Fruit fly (Drosophila melanogaster) whole organism, embryonic: ENCODE results near the gene Amun.

Experiments
- C15 ChIP-seq: fragments of 200-800 bp; sonication (Bioruptor generic); IDR thresholded peaks from 3 replicates; pipeline ENCODE4 v1.3.6; 2022; ENCODE audit warnings: missing biosample characterization, missing genetic modification characterization
- CG12391 ChIP-seq: fragments of 200-800 bp; sonication (Bioruptor generic); optimal IDR thresholded peaks from 3 replicates; lab custom pipeline; 2018; ENCODE audit warnings: missing biosample characterization, mild to moderate bottlenecking, missing genetic modification characterization, moderate library complexity
- CG12744 ChIP-seq: fragments of 200-800 bp; sonication (Bioruptor generic); optimal IDR thresholded peaks from 2 replicates; lab custom pipeline; 2016; ENCODE audit warnings: missing biosample characterization, missing genetic modification characterization
- CG13424 ChIP-seq: fragments of 200-800 bp; sonication (Bioruptor generic); optimal IDR thresholded peaks from 2 replicates; lab custom pipeline; 2019; ENCODE audit warnings: missing biosample characterization, mild to moderate bottlenecking, missing genetic modification characterization, moderate library complexity
- CG14014 ChIP-seq: fragments of 200-800 bp; sonication (Bioruptor generic); IDR thresholded peaks from 2 replicates; pipeline ENCODE4 v1.3.6; 2022; ENCODE audit warnings: missing biosample characterization, missing genetic modification characterization
- CG14965 ChIP-seq: fragments of 200-800 bp; sonication (Bioruptor generic); optimal IDR thresholded peaks from 2 replicates; lab custom pipeline; 2016; ENCODE audit warnings: missing biosample characterization, missing genetic modification characterization, borderline replicate concordance
- CG17385 ChIP-seq: fragments of 200-800 bp; sonication (Bioruptor generic); optimal IDR thresholded peaks from 3 replicates; lab custom pipeline; 2018; ENCODE audit warnings: missing biosample characterization, mild to moderate bottlenecking, missing genetic modification characterization
- CG17802 ChIP-seq: fragments of 200-800 bp; sonication (Bioruptor generic); optimal IDR thresholded peaks from 2 replicates; lab custom pipeline; 2018; ENCODE audit warnings: missing biosample characterization, mild to moderate bottlenecking, missing genetic modification characterization, moderate library complexity
- CG34376 ChIP-seq: fragments of 200-800 bp; sonication (Bioruptor generic); optimal IDR thresholded peaks from 2 replicates; lab custom pipeline; 2018; ENCODE audit warnings: missing biosample characterization, mild to moderate bottlenecking, missing genetic modification characterization
- CG3847 ChIP-seq: fragments of 200-800 bp; sonication (Bioruptor generic); IDR thresholded peaks from 2 replicates; pipeline ENCODE4 v1.3.6; 2022; ENCODE audit warnings: missing biosample characterization, missing genetic modification characterization
- CG6175 ChIP-seq: fragments of 200-800 bp; sonication (Bioruptor generic); IDR thresholded peaks from 3 replicates; pipeline ENCODE4 v1.3.6; 2022; ENCODE audit warnings: missing biosample characterization, missing genetic modification characterization
- CG9215 ChIP-seq: fragments of 200-800 bp; sonication (Bioruptor generic); IDR thresholded peaks from 2 replicates; pipeline ENCODE4 v1.3.6; 2022; ENCODE audit warnings: missing biosample characterization, missing genetic modification characterization
- Deaf1 ChIP-seq: fragments of 200-800 bp; optimal IDR thresholded peaks from 3 replicates; lab custom pipeline; 2019; ENCODE audit warnings: missing biosample characterization, mild to moderate bottlenecking, missing genetic modification characterization, moderate library complexity
- Doc3 ChIP-seq: fragments of 200-800 bp; sonication (Bioruptor generic); IDR thresholded peaks from 3 replicates; pipeline ENCODE4 v1.3.6; 2022; ENCODE audit warnings: missing biosample characterization, missing genetic modification characterization; ENCODE audit not compliant: partially characterized antibody
- Ets65A ChIP-seq: fragments of 200-800 bp; sonication (Bioruptor generic); peaks from one replicate; lab custom pipeline; 2016; ENCODE audit warnings: missing biosample characterization, missing genetic modification characterization
- Fer3 ChIP-seq: fragments of 200-800 bp; sonication (Bioruptor generic); optimal IDR thresholded peaks from 2 replicates; lab custom pipeline; 2018; ENCODE audit warnings: missing biosample characterization, mild to moderate bottlenecking, missing genetic modification characterization, moderate library complexity
- GATAe ChIP-seq: fragments of 200-800 bp; sonication (Bioruptor generic); conservative IDR thresholded peaks from 2 replicates; pipeline ENCODE4 v1.3.6; 2022; ENCODE audit warnings: missing biosample characterization, missing genetic modification characterization
- H15 ChIP-seq: fragments of 200-800 bp; sonication (Bioruptor generic); IDR thresholded peaks from 3 replicates; pipeline ENCODE4 v1.3.6; 2022; ENCODE audit warnings: missing biosample characterization, missing genetic modification characterization
- H2.0 ChIP-seq: fragments of 200-800 bp; sonication (Bioruptor generic); IDR thresholded peaks from 2 replicates; pipeline ENCODE4 v1.3.6; 2022; ENCODE audit warnings: missing biosample characterization, missing genetic modification characterization
- HLHmδ ChIP-seq: fragments of 200-800 bp; sonication (Bioruptor generic); optimal IDR thresholded peaks from 2 replicates; lab custom pipeline; 2018; ENCODE audit warnings: missing biosample characterization, mild to moderate bottlenecking, missing genetic modification characterization, moderate library complexity
- Lhr ChIP-seq: fragments of 200-800 bp; sonication (Bioruptor generic); optimal IDR thresholded peaks from 3 replicates; lab custom pipeline; 2017; ENCODE audit warnings: mild to moderate bottlenecking, missing biosample characterization, missing genetic modification reagents, missing genetic modification characterization
- MBD-R2 ChIP-seq: fragments of 200-800 bp; sonication (Bioruptor generic); IDR thresholded peaks from 2 replicates; pipeline ENCODE4 v1.3.6; 2022; ENCODE audit warnings: missing biosample characterization, missing genetic modification characterization
- Mrtf ChIP-seq: fragments of 200-800 bp; sonication (Bioruptor generic); IDR thresholded peaks from 3 replicates; pipeline ENCODE4 v1.3.6; 2022; ENCODE audit warnings: missing biosample characterization, missing genetic modification characterization
- Oli ChIP-seq: fragments of 200-800 bp; sonication (Bioruptor generic); optimal IDR thresholded peaks from 2 replicates; lab custom pipeline; 2018; ENCODE audit warnings: missing biosample characterization, mild to moderate bottlenecking, missing genetic modification characterization, moderate library complexity
- Pdp1 ChIP-seq, 2 experiments: fragments of 200-800 bp; sonication (Bioruptor generic); optimal IDR thresholded peaks; 3 replicates each; lab custom pipeline; 2016; ENCODE audit warnings: missing biosample characterization in 2 of 2, missing genetic modification characterization in 2 of 2, mild to moderate bottlenecking in 1 of 2, moderate library complexity in 1 of 2
- Ptx1 ChIP-seq: fragments of 200-800 bp; sonication (Bioruptor generic); IDR thresholded peaks from 2 replicates; pipeline ENCODE4 v1.3.6; 2022; ENCODE audit warnings: missing biosample characterization, missing genetic modification characterization
- Trl ChIP-seq, 3 experiments: fragments of >200 bp in 2 of 3; fragments of 200-800 bp in 1 of 3; sonication (Bioruptor generic) in 1 of 3; optimal IDR thresholded peaks; 2 replicates in 1 of 3; 3 replicates in 2 of 3; lab custom pipeline; 2016 to 2017; ENCODE audit warnings: missing biosample characterization in 1 of 3, missing genetic modification characterization in 1 of 3
- al ChIP-seq: fragments of 200-800 bp; sonication (Bioruptor generic); IDR thresholded peaks from 2 replicates; pipeline ENCODE4 v1.3.6; 2022; ENCODE audit warnings: missing biosample characterization, missing genetic modification characterization
- bsh ChIP-seq, 2 experiments: fragments of 200-800 bp; sonication (Bioruptor generic); optimal IDR thresholded peaks; 2 replicates each; lab custom pipeline; 2017 to 2018; ENCODE audit warnings: mild to moderate bottlenecking in 2 of 2, missing biosample characterization in 2 of 2, missing genetic modification characterization in 2 of 2, moderate library complexity in 1 of 2
- cas ChIP-seq: fragments of 200-800 bp; sonication (Bioruptor generic); IDR thresholded peaks from 2 replicates; pipeline ENCODE4 v1.3.6; 2022; ENCODE audit warnings: missing biosample characterization, missing genetic modification characterization
- ci ChIP-seq: fragments of 200-800 bp; sonication (Bioruptor generic); IDR thresholded peaks from 3 replicates; pipeline ENCODE4 v1.3.6; 2022; ENCODE audit warnings: missing biosample characterization, missing genetic modification characterization
- crol ChIP-seq: fragments of 200-800 bp; sonication (Bioruptor generic); IDR thresholded peaks from 2 replicates; pipeline ENCODE4 v1.3.6; 2022; ENCODE audit warnings: missing biosample characterization, missing genetic modification characterization
- danr ChIP-seq: fragments of 200-800 bp; sonication (Bioruptor generic); IDR thresholded peaks from 2 replicates; pipeline ENCODE4 v1.3.6; 2022; ENCODE audit warnings: missing biosample characterization, missing genetic modification characterization
- ems ChIP-seq: fragments of 200-800 bp; sonication (Bioruptor generic); optimal IDR thresholded peaks from 3 replicates; lab custom pipeline; 2016; ENCODE audit warnings: missing biosample characterization, missing genetic modification characterization
- exex ChIP-seq: fragments of 200-800 bp; sonication (Bioruptor generic); optimal IDR thresholded peaks from 4 replicates; lab custom pipeline; 2018; ENCODE audit warnings: missing biosample characterization, mild to moderate bottlenecking, missing genetic modification characterization, moderate library complexity
- grn ChIP-seq: fragments of 200-800 bp; sonication (Bioruptor generic); optimal IDR thresholded peaks from 3 replicates; lab custom pipeline; 2017; ENCODE audit warnings: missing biosample characterization, missing genetic modification characterization
- ind ChIP-seq: fragments of 200-800 bp; sonication (Bioruptor generic); optimal IDR thresholded peaks from 3 replicates; lab custom pipeline; 2016; ENCODE audit warnings: missing biosample characterization, missing genetic modification characterization
- kay ChIP-seq: fragments of 200-800 bp; sonication (Bioruptor generic); optimal IDR thresholded peaks from 2 replicates; lab custom pipeline; 2016; ENCODE audit warnings: missing biosample characterization, missing genetic modification characterization
- klu ChIP-seq: fragments of 200-800 bp; sonication (Bioruptor generic); IDR thresholded peaks from 2 replicates; pipeline ENCODE4 v1.3.6; 2022; ENCODE audit warnings: missing biosample characterization, missing genetic modification characterization
- mirr ChIP-seq: fragments of 200-800 bp; sonication (Bioruptor generic); optimal IDR thresholded peaks from 3 replicates; lab custom pipeline; 2018; ENCODE audit warnings: missing biosample characterization, mild to moderate bottlenecking, missing genetic modification characterization
- nau ChIP-seq: fragments of 200-800 bp; sonication (Bioruptor generic); optimal IDR thresholded peaks from 3 replicates; lab custom pipeline; 2017; ENCODE audit warnings: missing biosample characterization, mild to moderate bottlenecking, missing genetic modification characterization, missing genetic modification reagents
- onecut ChIP-seq: fragments of 200-800 bp; sonication (Bioruptor generic); IDR thresholded peaks from 2 replicates; pipeline ENCODE4 v1.3.6; 2022; ENCODE audit warnings: missing biosample characterization, missing genetic modification characterization
- psq ChIP-seq: fragments of 200-800 bp; sonication (Bioruptor generic); optimal IDR thresholded peaks from 2 replicates; lab custom pipeline; 2017; ENCODE audit warnings: missing biosample characterization, missing genetic modification characterization
- ranshi ChIP-seq: fragments of 200-800 bp; sonication (Bioruptor generic); IDR thresholded peaks from 2 replicates; pipeline ENCODE4 v1.3.6; 2022; ENCODE audit warnings: missing biosample characterization, missing genetic modification characterization
- salm ChIP-seq: fragments of 200-800 bp; sonication (Bioruptor generic); optimal IDR thresholded peaks from 2 replicates; lab custom pipeline; 2018; ENCODE audit warnings: missing biosample characterization, mild to moderate bottlenecking, missing genetic modification characterization
- sens ChIP-seq: fragments of 200-800 bp; sonication (Bioruptor generic); peaks from one replicate; lab custom pipeline; 2016; ENCODE audit warnings: missing biosample characterization, missing genetic modification characterization
- sim ChIP-seq: fragments of 200-800 bp; sonication (Bioruptor generic); IDR thresholded peaks from 2 replicates; pipeline ENCODE4 v1.3.6; 2022; ENCODE audit warnings: missing biosample characterization, missing genetic modification characterization
- slbo ChIP-seq: fragments of 200-800 bp; sonication (Bioruptor generic); IDR thresholded peaks from 2 replicates; pipeline ENCODE4 v1.3.6; 2022; ENCODE audit warnings: missing biosample characterization, missing genetic modification characterization
- ssp ChIP-seq: fragments of 200-800 bp; sonication (Bioruptor generic); IDR thresholded peaks from 2 replicates; pipeline ENCODE4 v1.3.6; 2022; ENCODE audit warnings: missing biosample characterization, missing genetic modification characterization
- sug ChIP-seq: fragments of 200-800 bp; optimal IDR thresholded peaks from 2 replicates; lab custom pipeline; 2019; ENCODE audit warnings: missing biosample characterization, mild to moderate bottlenecking, missing genetic modification characterization, moderate library complexity
- toy ChIP-seq: fragments of 200-800 bp; sonication (Bioruptor generic); IDR thresholded peaks from 2 replicates; pipeline ENCODE4 v1.3.6; 2022; ENCODE audit warnings: missing biosample characterization, missing genetic modification characterization
- z ChIP-seq: fragments of 200-800 bp; sonication (Bioruptor generic); IDR thresholded peaks from 3 replicates; pipeline ENCODE4 v1.3.6; 2022; ENCODE audit warnings: missing biosample characterization, missing genetic modification characterization

Gene Amun

DNA sequence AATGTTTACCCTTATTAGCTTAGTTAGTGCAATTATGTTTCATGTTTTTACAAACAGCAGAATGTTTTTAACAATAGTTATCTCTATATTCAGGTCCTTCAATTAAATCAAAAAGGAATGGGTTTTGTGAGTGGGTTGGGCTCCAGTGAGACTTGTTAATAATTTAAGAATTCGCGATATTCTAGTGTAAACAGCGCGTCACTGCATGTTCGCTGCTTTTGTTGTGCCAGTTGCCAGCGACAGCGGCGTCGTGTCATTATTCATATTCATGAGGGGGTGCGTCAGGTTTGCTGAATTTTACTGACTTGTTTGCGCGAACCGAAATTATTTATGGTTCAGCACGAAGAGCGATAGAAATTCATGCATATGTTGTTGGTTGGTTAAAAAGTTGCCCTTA is at the start of gene Amun (continued):
- TF ChIP-seq CG14965 (no peak), CG9215 (GFP tag; lab: Robert Waterston, UW) (peak; percentile 18; the same call in 1 of the 2 replicates), Mrtf (GFP tag; lab: Robert Waterston, UW) (peak; percentile 58; the same call in 2 of the 3 replicates), CG17385 (no peak), ssp (GFP tag; lab: Robert Waterston, UW) (peak; percentile 46; the same call in 1 of the 2 replicates), CG6175 (no peak), Lhr (GFP tag; lab: Kevin White, UChicago) (no peak), Pdp1 (GFP tag; optimal IDR thresholded peaks at IDR 0.05; lab: Kevin White, UChicago) (peak in 1 of 2 experiments; percentile 35), CG17802 (tag; lab: Kevin White, UChicago) (peak; percentile 7), Ptx1 (peak; percentile 28; the same call in 1 of the 2 replicates), Oli (no peak), ind (GFP tag; lab: Kevin White, UChicago) (peak; percentile 39), Doc3 (GFP tag; lab: Robert Waterston, UW) (no peak), Fer3 (tag; lab: Kevin White, UChicago) (peak; percentile 27), CG12391 (tag; lab: Kevin White, UChicago) (peak; percentile 4), slbo (peak; percentile 81), Ets65A (peak; percentile 90), HLHmδ (GFP tag; lab: Kevin White, UChicago) (no peak), CG3847 (0 out of 2 replicates have a peak, but pooled peaks have one; percentile 13), ci (GFP tag; lab: Robert Waterston, UW) (peak; percentile 15; the same call in 1 of the 3 replicates), danr (GFP tag; lab: Robert Waterston, UW) (0 out of 2 replicates have a peak, but pooled peaks have one; percentile 22), salm (tag; lab: Kevin White, UChicago) (no peak), onecut (GFP tag; lab: Robert Waterston, UW) (no peak), H15 (GFP tag; lab: Robert Waterston, UW) (0 out of 3 replicates have a peak, but pooled peaks have one; percentile 36), cas (GFP tag; lab: Robert Waterston, UW) (0 out of 2 replicates have a peak, but pooled peaks have one; percentile 39), sim (GFP tag; lab: Robert Waterston, UW) (no peak), ranshi (peak; percentile 21; the same call in 1 of the 2 replicates), nau (no peak), psq (GFP tag; lab: Kevin White, UChicago) (no peak), bsh (GFP tag; optimal IDR thresholded peaks at IDR 0.05; lab: Kevin White, UChicago) (peak in 1 of 2 experiments; percentile 2), klu (GFP tag; lab: Robert Waterston, UW) (peak; percentile 32; the same call in 1 of the 2 replicates), MBD-R2 (GFP tag; lab: Robert Waterston, UW) (no peak), C15 (GFP tag; lab: Robert Waterston, UW) (0 out of 3 replicates have a peak, but pooled peaks have one; percentile 17), ems (GFP tag; lab: Kevin White, UChicago) (peak; percentile 34), H2.0 (no peak), CG12744 (peak; percentile 35)

dm6 chrX:11764540-11765136 is 49.3 kb upstream of the Amun start, which contains the start of gene CG9360:
Gene CG9360, minus strand, starts transcription at chrX:11764590.
- TF ChIP-seq z, result peak; percentile 80; the same call in 2 of the 3 replicates
- TF ChIP-seq kay (GFP tag; lab: Kevin White, UChicago), result peak; percentile 67
- TF ChIP-seq sug, result peak; percentile 64
- TF ChIP-seq CG13424 (tag; lab: Kevin White, UChicago), result no peak
- TF ChIP-seq crol (GFP tag; lab: Robert Waterston, UW), result peak; percentile 71
- no peak for TF ChIP-seq CG14014 (GFP tag; lab: Robert Waterston, UW)
- TF ChIP-seq mirr, result peak; percentile 67
- no peak for TF ChIP-seq toy
- peak; percentile 37 for TF ChIP-seq sens
- TF ChIP-seq GATAe (GFP tag; lab: Robert Waterston, UW), result 0 out of 2 replicates have a peak, but pooled peaks have one; percentile 18
- TF ChIP-seq Deaf1 (tag; lab: Kevin White, UChicago), result peak; percentile 85
- TF ChIP-seq exex (tag; lab: Kevin White, UChicago), result peak; percentile 74
- peak in 1 of 2 experiments; percentile 23 for TF ChIP-seq Trl (optimal IDR thresholded peaks at IDR 0.05; lab: Kevin White, UChicago)
- TF ChIP-seq Trl (GFP tag; optimal IDR thresholded peaks at IDR 0.05; lab: Kevin White, UChicago), result no peak
- TF ChIP-seq grn (GFP tag; lab: Kevin White, UChicago), result peak; percentile 90
- peak; percentile 57 for TF ChIP-seq CG34376
- TF ChIP-seq al (GFP tag; lab: Robert Waterston, UW), result no peak
